Worm (Caenorhabditis elegans) whole organism, L1 larva: ENCODE data around the gene Y110A2AL.7.

Source experiments
- C16A3.4 ChIP-seq: fragments of 150-350 bp; optimal IDR thresholded peaks from 2 replicates; lab custom pipeline; 2014; ENCODE audit warnings: missing biosample characterization, missing genetic modification characterization
- F16B12.6 ChIP-seq: fragments of 150-350 bp; optimal IDR thresholded peaks from 2 replicates; lab custom pipeline; 2014; ENCODE audit warnings: missing biosample characterization, missing genetic modification characterization
- aly-2 ChIP-seq: fragments of 150-350 bp; optimal IDR thresholded peaks from 2 replicates; lab custom pipeline; 2014; ENCODE audit warnings: missing biosample characterization, missing genetic modification characterization
- blmp-1 ChIP-seq: fragments of 150-350 bp; optimal IDR thresholded peaks from 2 replicates; lab custom pipeline; 2014; ENCODE audit warnings: missing biosample characterization, missing genetic modification characterization
- ceh-8 ChIP-seq: fragments of 200-800 bp; sonication (Bioruptor generic); optimal IDR thresholded peaks from 2 replicates; lab custom pipeline; 2018; ENCODE audit warnings: mild to moderate bottlenecking, missing genetic modification characterization, moderate library complexity, missing compliant biosample characterization
- ceh-90 ChIP-seq: sonication (generic microtip); optimal IDR thresholded peaks from 2 replicates; lab custom pipeline; 2016; ENCODE audit warnings: missing genetic modification characterization, missing compliant biosample characterization
- dpl-1 ChIP-seq, 3 experiments: fragments of 150-350 bp in 2 of 3; sonication (generic microtip) in 1 of 3; optimal IDR thresholded peaks; 2 replicates each; lab custom pipeline; 2014 to 2017; ENCODE audit warnings: missing biosample characterization in 3 of 3, missing genetic modification characterization in 3 of 3, missing genetic modification reagents in 3 of 3
- efl-3 ChIP-seq: fragments of 200-800 bp; sonication (Bioruptor generic); optimal IDR thresholded peaks from 2 replicates; lab custom pipeline; 2018; ENCODE audit warnings: mild to moderate bottlenecking, missing genetic modification characterization, missing compliant biosample characterization
- egl-13 ChIP-seq: sonication (generic microtip); optimal IDR thresholded peaks from 2 replicates; lab custom pipeline; 2016; ENCODE audit warnings: missing genotype, missing genetic modification reagents, missing genetic modification characterization, missing compliant biosample characterization
- ets-5 ChIP-seq: fragments of 200-800 bp; sonication (Bioruptor generic); IDR thresholded peaks from 2 replicates; pipeline ENCODE4 v1.3.6; 2022; ENCODE audit warnings: missing genetic modification characterization, missing compliant biosample characterization
- fkh-10 ChIP-seq: sonication (generic microtip); optimal IDR thresholded peaks from 2 replicates; lab custom pipeline; 2017; ENCODE audit warnings: missing biosample characterization, missing genetic modification reagents, missing genetic modification characterization
- fos-1 ChIP-seq: fragments of 150-350 bp; optimal IDR thresholded peaks from 2 replicates; lab custom pipeline; 2014; ENCODE audit warnings: missing biosample characterization, missing genetic modification characterization
- hlh-4 ChIP-seq: sonication (generic microtip); optimal IDR thresholded peaks from 2 replicates; lab custom pipeline; 2016; ENCODE audit warnings: mild to moderate bottlenecking, missing genetic modification characterization, missing compliant biosample characterization
- irx-1 ChIP-seq: sonication (generic microtip); optimal IDR thresholded peaks from 2 replicates; lab custom pipeline; 2016; ENCODE audit warnings: missing genetic modification characterization, missing compliant biosample characterization
- isw-1 ChIP-seq: fragments of 200-800 bp; sonication (Bioruptor generic); IDR thresholded peaks from 2 replicates; pipeline ENCODE4 v1.3.6; 2022; ENCODE audit warnings: missing genetic modification characterization, missing compliant biosample characterization
- lin-13 ChIP-seq: fragments of 150-350 bp; optimal IDR thresholded peaks from 2 replicates; lab custom pipeline; 2014; ENCODE audit warnings: missing biosample characterization, missing genetic modification reagents, missing genetic modification characterization
- lin-35 ChIP-seq, 2 experiments: fragments of 150-350 bp; optimal IDR thresholded peaks; 2 replicates each; lab custom pipeline; 2014; ENCODE audit warnings: missing biosample characterization in 2 of 2, missing genetic modification characterization in 2 of 2, missing genetic modification reagents in 2 of 2
- lir-3 ChIP-seq: sonication (generic microtip); optimal IDR thresholded peaks from 2 replicates; lab custom pipeline; 2016; ENCODE audit warnings: mild to moderate bottlenecking, missing genetic modification characterization, moderate library complexity, missing compliant biosample characterization; ENCODE audit not compliant: poor library complexity
- lsy-2 ChIP-seq, 2 experiments: fragments of 150-350 bp; optimal IDR thresholded peaks; 2 replicates each; lab custom pipeline; 2014; ENCODE audit warnings: missing biosample characterization in 2 of 2, missing genetic modification characterization in 2 of 2
- mdl-1 ChIP-seq, 2 experiments: fragments of 150-350 bp; optimal IDR thresholded peaks; 2 replicates each; lab custom pipeline; 2014 to 2017; ENCODE audit warnings: missing biosample characterization in 2 of 2, missing genetic modification characterization in 2 of 2, inconsistent platforms in 1 of 2
- mep-1 ChIP-seq: fragments of 150-350 bp; optimal IDR thresholded peaks from 2 replicates; lab custom pipeline; 2014; ENCODE audit warnings: missing biosample characterization, missing genetic modification characterization
- nhr-11 ChIP-seq: fragments of 150-350 bp; optimal IDR thresholded peaks from 2 replicates; lab custom pipeline; 2014; ENCODE audit warnings: missing biosample characterization, missing genetic modification characterization
- nhr-12 ChIP-seq: sonication (generic microtip); optimal IDR thresholded peaks from 2 replicates; lab custom pipeline; 2017; ENCODE audit warnings: missing biosample characterization, missing genetic modification characterization
- nhr-19 ChIP-seq: fragments of 200-800 bp; sonication (Bioruptor generic); conservative IDR thresholded peaks from 2 replicates; pipeline ENCODE4 v1.3.6; 2022; ENCODE audit warnings: missing genetic modification characterization, missing compliant biosample characterization
- nhr-20 ChIP-seq: sonication (generic microtip); optimal IDR thresholded peaks from 2 replicates; lab custom pipeline; 2016; ENCODE audit warnings: mild to moderate bottlenecking, missing genetic modification characterization, missing compliant biosample characterization
- nhr-237 ChIP-seq: fragments of 150-350 bp; optimal IDR thresholded peaks from 2 replicates; lab custom pipeline; 2014; ENCODE audit warnings: missing biosample characterization, missing genetic modification characterization
- nhr-28 ChIP-seq: fragments of 150-350 bp; optimal IDR thresholded peaks from 2 replicates; lab custom pipeline; 2014; ENCODE audit warnings: missing biosample characterization, missing genetic modification characterization
- nhr-47 ChIP-seq: sonication (generic microtip); optimal IDR thresholded peaks from 2 replicates; lab custom pipeline; 2016; ENCODE audit warnings: mild to moderate bottlenecking, missing genetic modification characterization, moderate library complexity, missing compliant biosample characterization
- nhr-77 ChIP-seq: fragments of 150-350 bp; optimal IDR thresholded peaks from 2 replicates; lab custom pipeline; 2014; ENCODE audit warnings: missing biosample characterization, missing genetic modification characterization
- snpc-4 ChIP-seq: fragments of 150-350 bp; optimal IDR thresholded peaks from 2 replicates; lab custom pipeline; 2014; ENCODE audit warnings: missing biosample characterization, missing genetic modification characterization
- sox-4 ChIP-seq: sonication (generic microtip); optimal IDR thresholded peaks from 2 replicates; lab custom pipeline; 2016; ENCODE audit warnings: missing genetic modification characterization, missing compliant biosample characterization
- sptf-1 ChIP-seq: fragments of 150-350 bp; optimal IDR thresholded peaks from 2 replicates; lab custom pipeline; 2014; ENCODE audit warnings: missing biosample characterization, missing genetic modification characterization
- tbx-2 ChIP-seq: sonication (generic microtip); optimal IDR thresholded peaks from 2 replicates; lab custom pipeline; 2016; ENCODE audit warnings: missing genetic modification characterization, missing compliant biosample characterization
- unc-62 ChIP-seq: fragments of 150-350 bp; optimal IDR thresholded peaks from 2 replicates; lab custom pipeline; 2014; ENCODE audit warnings: missing biosample characterization, missing genetic modification reagents, missing genetic modification characterization
- unc-86 ChIP-seq: sonication (generic microtip); optimal IDR thresholded peaks from 2 replicates; lab custom pipeline; 2016; ENCODE audit warnings: missing genetic modification characterization, missing compliant biosample characterization
- unc-98 ChIP-seq: fragments of 200-800 bp; sonication (Bioruptor generic); IDR thresholded peaks from 2 replicates; pipeline ENCODE4 v1.3.6; 2022; ENCODE audit warnings: missing genetic modification characterization, missing compliant biosample characterization
- xbp-1 ChIP-seq: sonication (generic microtip); optimal IDR thresholded peaks from 2 replicates; lab custom pipeline; 2016; ENCODE audit warnings: missing genetic modification characterization, missing compliant biosample characterization
- zag-1 ChIP-seq: fragments of 150-350 bp; optimal IDR thresholded peaks from 2 replicates; lab custom pipeline; 2014; ENCODE audit warnings: missing biosample characterization, missing genetic modification characterization
- ztf-11 ChIP-seq, 2 experiments: sonication (generic microtip); optimal IDR thresholded peaks; 2 replicates each; lab custom pipeline; 2016 to 2017; ENCODE audit warnings: missing genetic modification characterization in 2 of 2, missing biosample characterization in 1 of 2, missing compliant biosample characterization in 1 of 2
- ztf-4 ChIP-seq: fragments of 150-350 bp; optimal IDR thresholded peaks from 2 replicates; lab custom pipeline; 2014; ENCODE audit warnings: missing biosample characterization, missing genetic modification characterization

The Y110A2AL.7 gene

DNA sequence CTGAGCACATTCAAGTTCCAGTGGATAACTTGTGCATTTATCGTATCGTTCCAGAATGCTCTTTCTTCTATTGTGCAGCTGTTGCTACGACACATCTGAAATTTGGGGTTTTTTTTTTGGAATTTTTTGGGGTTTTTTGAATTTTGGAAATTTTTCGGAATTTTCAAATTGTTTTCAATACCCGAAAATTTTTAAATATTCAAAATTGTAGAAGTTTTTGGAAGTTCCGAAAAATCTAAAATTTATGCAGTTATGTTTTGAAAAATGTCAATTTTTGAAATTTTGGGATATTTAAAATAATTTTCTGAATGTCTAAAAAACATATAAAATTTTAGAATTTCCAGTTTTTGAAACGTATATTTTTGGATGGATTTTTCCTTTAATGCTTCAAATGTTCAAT, 28.8 kb upstream of the Y110A2AL.7 start, which contains the start of gene Y110A2AL.10:
TSS of gene Y110A2AL.10 (minus strand) at position 101 of the 400 bp plus-strand sequence.
- TF ChIP-seq sox-4 (tag; lab: Kevin White, UChicago) (no peak), unc-86 (tag; lab: Kevin White, UChicago) (no peak), egl-13 (no peak), unc-98 (GFP tag; lab: Robert Waterston, UW) (no peak), fos-1 (tag; lab: Kevin White, UChicago) (no peak), nhr-11 (tag; lab: Kevin White, UChicago) (no peak), C16A3.4 (tag; lab: Kevin White, UChicago) (no peak), hlh-4 (tag; lab: Kevin White, UChicago) (no peak), lsy-2 (tag; optimal IDR thresholded peaks at IDR 0.05; lab: Kevin White, UChicago) (no peak), zag-1 (tag; lab: Kevin White, UChicago) (no peak), efl-3 (GFP tag; lab: Kevin White, UChicago) (no peak), snpc-4 (tag; lab: Kevin White, UChicago) (no peak), sptf-1 (no peak), lin-35 (GFP tag; optimal IDR thresholded peaks at IDR 0.05; lab: Kevin White, UChicago) (no peak), nhr-20 (no peak), nhr-19 (no peak)

DNA sequence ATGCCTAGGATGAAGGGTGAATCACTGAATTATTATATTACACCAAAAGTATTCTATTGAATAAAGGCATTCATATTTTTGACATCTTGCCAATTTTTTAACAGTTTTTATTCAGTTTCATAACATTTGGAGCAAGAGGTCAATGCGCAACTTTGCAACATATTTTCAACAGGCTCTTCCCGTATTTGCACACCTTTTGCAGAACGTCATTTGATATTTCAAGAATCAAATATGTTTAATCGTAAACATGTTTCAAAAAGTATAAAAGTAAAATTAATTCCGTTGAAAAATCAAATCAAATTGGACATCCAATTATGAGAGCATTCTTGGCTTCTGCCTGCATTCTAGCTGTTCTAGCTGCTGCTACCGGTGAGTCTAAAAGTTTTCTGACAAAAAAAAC, 24.7 kb upstream of the Y110A2AL.7 start, which contains the start of gene Y110A2AL.2:
TSS of gene Y110A2AL.2 (plus strand) at position 301 of the 400 bp plus-strand sequence.
- TF ChIP-seq ztf-4 (tag; lab: Kevin White, UChicago): no peak
- TF ChIP-seq blmp-1 (tag; lab: Kevin White, UChicago): no peak
- TF ChIP-seq fkh-10 (GFP tag; lab: Kevin White, UChicago): no peak
- no peak for TF ChIP-seq ets-5
- TF ChIP-seq lin-35 (GFP tag; optimal IDR thresholded peaks at IDR 0.05; lab: Kevin White, UChicago): no peak
- no peak for TF ChIP-seq sptf-1
- TF ChIP-seq aly-2 (tag; lab: Kevin White, UChicago): no peak
- no peak for TF ChIP-seq nhr-28
- no peak for TF ChIP-seq nhr-237
- no peak for TF ChIP-seq mdl-1 (tag; optimal IDR thresholded peaks at IDR 0.05; lab: Kevin White, UChicago)
- no peak for TF ChIP-seq tbx-2 (tag; lab: Kevin White, UChicago)
- TF ChIP-seq fos-1 (tag; lab: Kevin White, UChicago): no peak
- no peak for TF ChIP-seq efl-3 (GFP tag; lab: Kevin White, UChicago)
- TF ChIP-seq xbp-1 (tag; lab: Kevin White, UChicago): no peak
- TF ChIP-seq lin-13 (GFP tag; lab: Kevin White, UChicago): no peak
- TF ChIP-seq isw-1 (GFP tag; lab: Robert Waterston, UW): no peak
- no peak for TF ChIP-seq nhr-47 (tag; lab: Kevin White, UChicago)
- TF ChIP-seq unc-62: no peak
- TF ChIP-seq lir-3: no peak

DNA sequence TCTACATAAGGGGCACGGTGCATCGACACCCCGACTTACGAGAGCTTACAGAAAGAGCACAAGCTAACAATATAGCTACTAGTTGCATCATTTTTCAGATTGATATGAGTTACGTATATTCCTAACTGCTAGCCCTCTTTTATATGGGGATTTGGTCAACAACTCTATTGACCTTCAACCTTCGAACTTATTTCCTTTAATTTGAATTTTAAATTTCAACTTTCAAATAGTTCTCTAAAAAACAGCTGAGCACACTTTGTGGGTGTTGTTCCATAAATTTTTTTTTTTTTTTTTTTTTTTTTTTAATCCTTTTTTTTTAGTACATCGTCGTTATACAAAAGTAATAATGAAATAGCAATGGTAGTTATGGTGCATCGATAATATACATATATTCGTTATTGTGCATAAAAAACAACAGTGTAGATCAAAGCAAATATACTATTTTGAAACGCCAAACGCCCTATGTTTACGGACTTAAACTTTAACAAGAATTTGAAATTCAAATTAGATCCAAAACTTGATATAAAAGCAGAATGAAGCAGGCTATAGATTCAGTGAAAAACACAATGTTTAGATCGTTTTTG, 23.6 kb upstream of the Y110A2AL.7 start, which contains the start of the genes Y110A2AL.9 and Y110A2AL.3:
TSS of gene Y110A2AL.9 (minus strand) at position 101 of the 584 bp plus-strand sequence.
TSS of gene Y110A2AL.3 (plus strand) at position 534 of the 584 bp plus-strand sequence.
- no peak for TF ChIP-seq unc-86 (tag; lab: Kevin White, UChicago)
- TF ChIP-seq ztf-11 (tag; optimal IDR thresholded peaks at IDR 0.05; lab: Kevin White, UChicago): no peak
- TF ChIP-seq lir-3: no peak
- no peak for TF ChIP-seq lsy-2 (tag; optimal IDR thresholded peaks at IDR 0.05; lab: Kevin White, UChicago)
- TF ChIP-seq efl-3 (GFP tag; lab: Kevin White, UChicago): no peak
- no peak for TF ChIP-seq nhr-47 (tag; lab: Kevin White, UChicago)
- TF ChIP-seq sox-4 (tag; lab: Kevin White, UChicago): no peak
- no peak for TF ChIP-seq ceh-90
- TF ChIP-seq mep-1 (tag; lab: Kevin White, UChicago): no peak
- no peak for TF ChIP-seq xbp-1 (tag; lab: Kevin White, UChicago)
- TF ChIP-seq irx-1 (tag; lab: Kevin White, UChicago): no peak
- TF ChIP-seq dpl-1 (GFP tag; optimal IDR thresholded peaks at IDR 0.05; lab: Kevin White, UChicago): no peak
- TF ChIP-seq hlh-4 (tag; lab: Kevin White, UChicago): no peak
- TF ChIP-seq lin-35 (GFP tag; optimal IDR thresholded peaks at IDR 0.05; lab: Kevin White, UChicago): no peak
- no peak for TF ChIP-seq ztf-4 (tag; lab: Kevin White, UChicago)
- no peak for TF ChIP-seq nhr-77 (tag; lab: Kevin White, UChicago)
- no peak for TF ChIP-seq ceh-8 (GFP tag; lab: Kevin White, UChicago)
- no peak for TF ChIP-seq nhr-12
- TF ChIP-seq F16B12.6: no peak
